Worm (Caenorhabditis elegans) whole organism, L1 larva: ENCODE results near the gene F47G3.1.

Experiments
- aha-1 ChIP-seq: fragments of 150-350 bp; optimal IDR thresholded peaks from 2 replicates; lab custom pipeline; 2014; ENCODE audit warnings: missing biosample characterization, missing genetic modification characterization
- blmp-1 ChIP-seq: fragments of 150-350 bp; optimal IDR thresholded peaks from 2 replicates; lab custom pipeline; 2014; ENCODE audit warnings: missing biosample characterization, missing genetic modification characterization
- ceh-8 ChIP-seq: fragments of 200-800 bp; sonication (Bioruptor generic); optimal IDR thresholded peaks from 2 replicates; lab custom pipeline; 2018; ENCODE audit warnings: mild to moderate bottlenecking, missing genetic modification characterization, moderate library complexity, missing compliant biosample characterization
- ceh-82 ChIP-seq, 3 experiments: fragments of 150-350 bp in 1 of 3; sonication (generic microtip) in 2 of 3; optimal IDR thresholded peaks; 2 replicates each; lab custom pipeline; 2014 to 2017; ENCODE audit warnings: missing biosample characterization in 3 of 3, missing genetic modification characterization in 3 of 3
- ces-1 ChIP-seq: fragments of 150-350 bp; optimal IDR thresholded peaks from 2 replicates; lab custom pipeline; 2014; ENCODE audit warnings: missing biosample characterization, missing genetic modification reagents, missing genetic modification characterization
- dsc-1 ChIP-seq: sonication (generic microtip); optimal IDR thresholded peaks from 2 replicates; lab custom pipeline; 2016; ENCODE audit warnings: mild to moderate bottlenecking, missing genetic modification characterization, missing compliant biosample characterization
- efl-1 ChIP-seq, 4 experiments: fragments of 150-350 bp; optimal IDR thresholded peaks in 3 of 4; peaks in 1 of 4; 1 replicate in 1 of 4; 2 replicates in 3 of 4; lab custom pipeline; 2014; ENCODE audit warnings: missing biosample characterization in 2 of 4, missing genetic modification characterization in 2 of 4, missing genetic modification reagents in 2 of 4
- egl-13 ChIP-seq: sonication (generic microtip); optimal IDR thresholded peaks from 2 replicates; lab custom pipeline; 2016; ENCODE audit warnings: missing genotype, missing genetic modification reagents, missing genetic modification characterization, missing compliant biosample characterization
- elt-2 ChIP-seq: sonication (generic microtip); optimal IDR thresholded peaks from 2 replicates; lab custom pipeline; 2016; ENCODE audit warnings: missing genetic modification characterization, mild to moderate bottlenecking, inconsistent platforms, missing compliant biosample characterization, missing genetic modification reagents
- hlh-17 ChIP-seq: fragments of 200-800 bp; sonication (Bioruptor generic); optimal IDR thresholded peaks from 2 replicates; lab custom pipeline; 2018; ENCODE audit warnings: missing genetic modification characterization, mild to moderate bottlenecking, missing compliant biosample characterization, moderate library complexity, borderline replicate concordance
- hpl-2 ChIP-seq: fragments of 150-350 bp; optimal IDR thresholded peaks from 2 replicates; lab custom pipeline; 2014; ENCODE audit warnings: missing biosample characterization, missing genetic modification reagents, missing genetic modification characterization
- irx-1 ChIP-seq: sonication (generic microtip); optimal IDR thresholded peaks from 2 replicates; lab custom pipeline; 2016; ENCODE audit warnings: missing genetic modification characterization, missing compliant biosample characterization
- lin-13 ChIP-seq: fragments of 150-350 bp; optimal IDR thresholded peaks from 2 replicates; lab custom pipeline; 2014; ENCODE audit warnings: missing biosample characterization, missing genetic modification reagents, missing genetic modification characterization
- lin-14 ChIP-seq: fragments of 200-800 bp; sonication (Bioruptor generic); optimal IDR thresholded peaks from 2 replicates; lab custom pipeline; 2018; ENCODE audit warnings: mild to moderate bottlenecking, missing genetic modification characterization, moderate library complexity, missing compliant biosample characterization
- lin-15B ChIP-seq: fragments of 150-350 bp; sonication (generic microtip); optimal IDR thresholded peaks from 3 replicates; lab custom pipeline; 2014; ENCODE audit warnings: missing biosample characterization, missing genetic modification characterization
- lin-35 ChIP-seq, 2 experiments: fragments of 150-350 bp; optimal IDR thresholded peaks; 2 replicates each; lab custom pipeline; 2014; ENCODE audit warnings: missing biosample characterization in 2 of 2, missing genetic modification characterization in 2 of 2, missing genetic modification reagents in 2 of 2
- lin-39 ChIP-seq: fragments of 150-350 bp; optimal IDR thresholded peaks from 2 replicates; lab custom pipeline; 2014; ENCODE audit warnings: missing biosample characterization, missing genetic modification reagents, missing genetic modification characterization
- lir-3 ChIP-seq: sonication (generic microtip); optimal IDR thresholded peaks from 2 replicates; lab custom pipeline; 2016; ENCODE audit warnings: mild to moderate bottlenecking, missing genetic modification characterization, moderate library complexity, missing compliant biosample characterization; ENCODE audit not compliant: poor library complexity
- lsy-2 ChIP-seq, 2 experiments: fragments of 150-350 bp; optimal IDR thresholded peaks; 2 replicates each; lab custom pipeline; 2014; ENCODE audit warnings: missing biosample characterization in 2 of 2, missing genetic modification characterization in 2 of 2
- mef-2 ChIP-seq: fragments of 150-350 bp; optimal IDR thresholded peaks from 2 replicates; lab custom pipeline; 2014; ENCODE audit warnings: missing biosample characterization, missing genetic modification characterization
- mep-1 ChIP-seq: fragments of 150-350 bp; optimal IDR thresholded peaks from 2 replicates; lab custom pipeline; 2014; ENCODE audit warnings: missing biosample characterization, missing genetic modification characterization
- nhr-11 ChIP-seq: fragments of 150-350 bp; optimal IDR thresholded peaks from 2 replicates; lab custom pipeline; 2014; ENCODE audit warnings: missing biosample characterization, missing genetic modification characterization
- nhr-19 ChIP-seq: fragments of 200-800 bp; sonication (Bioruptor generic); conservative IDR thresholded peaks from 2 replicates; pipeline ENCODE4 v1.3.6; 2022; ENCODE audit warnings: missing genetic modification characterization, missing compliant biosample characterization
- nhr-20 ChIP-seq: sonication (generic microtip); optimal IDR thresholded peaks from 2 replicates; lab custom pipeline; 2016; ENCODE audit warnings: mild to moderate bottlenecking, missing genetic modification characterization, missing compliant biosample characterization
- nhr-28 ChIP-seq: fragments of 150-350 bp; optimal IDR thresholded peaks from 2 replicates; lab custom pipeline; 2014; ENCODE audit warnings: missing biosample characterization, missing genetic modification characterization
- nhr-71 ChIP-seq: sonication (generic microtip); optimal IDR thresholded peaks from 2 replicates; lab custom pipeline; 2016; ENCODE audit warnings: mild to moderate bottlenecking, missing genetic modification characterization, moderate library complexity, missing compliant biosample characterization
- nhr-76 ChIP-seq: sonication (generic microtip); optimal IDR thresholded peaks from 2 replicates; lab custom pipeline; 2017; ENCODE audit warnings: missing biosample characterization, missing genetic modification characterization
- nhr-84 ChIP-seq: sonication (generic microtip); optimal IDR thresholded peaks from 2 replicates; lab custom pipeline; 2017; ENCODE audit warnings: missing biosample characterization, missing genetic modification characterization
- pag-3 ChIP-seq: sonication (generic microtip); optimal IDR thresholded peaks from 2 replicates; lab custom pipeline; 2017; ENCODE audit warnings: missing genetic modification characterization, mild to moderate bottlenecking, missing compliant biosample characterization, antibody characterized with exemption, borderline replicate concordance; ENCODE audit not compliant: insufficient read depth
- pax-3 ChIP-seq: fragments of 200-800 bp; sonication (Bioruptor generic); optimal IDR thresholded peaks from 2 replicates; lab custom pipeline; 2018; ENCODE audit warnings: mild to moderate bottlenecking, missing genetic modification characterization, moderate library complexity, missing compliant biosample characterization
- rnt-1 ChIP-seq: sonication (generic microtip); optimal IDR thresholded peaks from 2 replicates; lab custom pipeline; 2016; ENCODE audit warnings: mild to moderate bottlenecking, missing genetic modification characterization, moderate library complexity, missing compliant biosample characterization
- snpc-4 ChIP-seq: fragments of 150-350 bp; optimal IDR thresholded peaks from 2 replicates; lab custom pipeline; 2014; ENCODE audit warnings: missing biosample characterization, missing genetic modification characterization
- unc-98 ChIP-seq: fragments of 200-800 bp; sonication (Bioruptor generic); IDR thresholded peaks from 2 replicates; pipeline ENCODE4 v1.3.6; 2022; ENCODE audit warnings: missing genetic modification characterization, missing compliant biosample characterization
- vab-15 ChIP-seq: sonication (generic microtip); optimal IDR thresholded peaks from 2 replicates; lab custom pipeline; 2017; ENCODE audit warnings: missing genotype, mild to moderate bottlenecking, missing genetic modification characterization, missing compliant biosample characterization
- ztf-4 ChIP-seq: fragments of 150-350 bp; optimal IDR thresholded peaks from 2 replicates; lab custom pipeline; 2014; ENCODE audit warnings: missing biosample characterization, missing genetic modification characterization

Gene F47G3.1

DNA sequence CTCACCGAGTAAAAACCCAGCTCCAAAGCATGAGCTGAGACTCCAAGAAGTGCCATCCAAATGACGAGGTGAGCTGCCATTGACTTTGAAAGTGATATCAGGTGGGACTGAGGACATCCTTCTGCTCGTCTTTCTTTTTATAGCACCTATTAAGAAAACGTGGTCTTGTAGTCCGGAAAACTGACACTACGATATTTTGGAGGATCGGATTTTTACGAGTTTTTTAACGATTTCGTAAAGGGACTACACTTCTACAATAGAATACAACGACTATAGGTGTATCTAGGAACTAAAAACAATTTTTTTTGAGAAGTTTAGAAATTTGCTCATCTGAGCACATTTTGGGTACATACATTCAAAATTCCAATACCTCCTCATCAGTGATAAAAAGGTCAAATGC lies 42.7 kb upstream of the F47G3.1 start, which contains the start of gene nlp-23:
TSS of gene nlp-23 (minus strand) at position 101 of the 400 bp plus-strand sequence.
- TF ChIP-seq lsy-2 (tag; optimal IDR thresholded peaks at IDR 0.05; lab: Kevin White, UChicago) (no peak), lin-13 (GFP tag; lab: Kevin White, UChicago) (no peak), nhr-84 (tag; lab: Kevin White, UChicago) (no peak), lin-14 (GFP tag; lab: Kevin White, UChicago) (no peak)

DNA sequence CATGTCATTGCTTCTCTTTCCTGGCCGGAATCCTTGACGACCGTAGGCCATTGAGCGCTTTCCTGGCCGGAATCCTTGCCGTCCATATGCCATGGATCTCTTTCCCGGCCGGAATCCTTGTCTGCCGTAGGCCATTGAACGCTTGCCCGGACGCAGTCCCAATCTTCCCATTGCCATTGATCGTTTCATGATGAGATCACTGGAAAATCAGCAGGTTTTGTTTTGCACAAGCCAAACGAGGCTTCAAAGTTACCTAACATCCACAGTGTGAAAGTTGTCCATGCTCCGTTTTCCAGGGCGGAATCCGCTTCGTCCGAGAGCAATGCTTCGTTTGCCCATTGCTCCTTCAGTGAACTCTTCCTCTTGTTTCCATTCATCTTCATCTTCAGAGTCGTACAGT lies 41.4 kb upstream of the F47G3.1 start:
- TF ChIP-seq efl-1 (optimal IDR thresholded peaks at IDR 0.05; lab: Kevin White, UChicago) (no peak), efl-1 (GFP tag; optimal IDR thresholded peaks at IDR 0.05 in 1 of 2; lab: Kevin White, UChicago) (peak in 1 of 2 experiments; percentile 78), vab-15 (tag; lab: Kevin White, UChicago) (no peak), mep-1 (tag; lab: Kevin White, UChicago) (no peak), hpl-2 (GFP tag; lab: Kevin White, UChicago) (no peak), ces-1 (GFP tag; lab: Kevin White, UChicago) (no peak)

- no peak for TF ChIP-seq rnt-1 (tag; lab: Kevin White, UChicago)
- no peak for TF ChIP-seq lsy-2 (tag; optimal IDR thresholded peaks at IDR 0.05; lab: Kevin White, UChicago)
- no peak for TF ChIP-seq vab-15 (tag; lab: Kevin White, UChicago)
- no peak for TF ChIP-seq nhr-76 (tag; lab: Kevin White, UChicago)
- no peak for TF ChIP-seq elt-2
- TF ChIP-seq pax-3, result no peak
- TF ChIP-seq lin-15B (tag; lab: Kevin White, UChicago), result no peak
- no peak for TF ChIP-seq nhr-11 (tag; lab: Kevin White, UChicago)
- TF ChIP-seq ceh-8, result no peak
- no peak for TF ChIP-seq ceh-82 (tag; optimal IDR thresholded peaks at IDR 0.05; lab: Kevin White, UChicago)
- no peak for TF ChIP-seq egl-13 (tag; lab: Kevin White, UChicago)
- no peak for TF ChIP-seq dsc-1 (tag; lab: Kevin White, UChicago)
- no peak for TF ChIP-seq snpc-4
- no peak for TF ChIP-seq nhr-19 (GFP tag; lab: Robert Waterston, UW)
- no peak for TF ChIP-seq lin-35 (GFP tag; optimal IDR thresholded peaks at IDR 0.05; lab: Kevin White, UChicago)
- no peak for TF ChIP-seq irx-1 (tag; lab: Kevin White, UChicago)
- no peak for TF ChIP-seq ces-1 (GFP tag; lab: Kevin White, UChicago)
- TF ChIP-seq nhr-28 (tag; lab: Kevin White, UChicago), result no peak
Measured at ce11 chrX:2344666-2345065, 40.9 kb upstream of the F47G3.1 start, which contains the start of gene nlp-2. Gene nlp-2, minus strand, starts transcription at chrX:2344766.

DNA sequence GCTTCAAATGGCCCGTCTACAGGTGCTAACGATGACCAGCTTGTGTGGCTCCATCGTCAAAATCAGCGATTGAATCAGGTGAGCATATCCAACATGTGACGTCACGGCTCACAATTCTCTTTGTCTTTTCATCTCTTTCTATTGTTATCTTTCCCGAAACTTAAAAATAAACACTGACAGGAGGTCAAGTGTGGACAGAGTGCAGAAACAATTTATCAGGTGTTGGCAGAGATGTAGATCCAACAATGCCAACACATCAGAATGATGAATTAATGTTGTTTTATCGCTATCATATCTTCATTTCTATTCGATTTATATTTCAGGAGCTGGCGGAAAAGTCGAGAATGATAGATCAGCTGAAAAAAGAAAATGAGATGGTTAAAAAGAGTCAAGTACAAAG lies 37.6 kb upstream of the F47G3.1 start:
- TF ChIP-seq pag-3 (tag; lab: Kevin White, UChicago) (peak; percentile 3), rnt-1 (tag; lab: Kevin White, UChicago) (peak; percentile 84), lin-39 (tag; lab: Kevin White, UChicago) (peak; percentile 72), nhr-19 (GFP tag; lab: Robert Waterston, UW) (peak; percentile 61), hlh-17 (GFP tag; lab: Kevin White, UChicago) (no peak), nhr-20 (peak; percentile 34), lir-3 (tag; lab: Kevin White, UChicago) (peak; percentile 14), lin-14 (GFP tag; lab: Kevin White, UChicago) (peak; percentile 76), unc-98 (GFP tag; lab: Robert Waterston, UW) (no peak), nhr-71 (peak; percentile 85), aha-1 (tag; lab: Kevin White, UChicago) (no peak), egl-13 (tag; lab: Kevin White, UChicago) (peak; percentile 38), ztf-4 (tag; lab: Kevin White, UChicago) (peak; percentile 43), lsy-2 (tag; optimal IDR thresholded peaks at IDR 0.05; lab: Kevin White, UChicago) (peak; percentile 42 to 61), mef-2 (tag; lab: Kevin White, UChicago) (peak; percentile 88), blmp-1 (tag; lab: Kevin White, UChicago) (no peak)
